Worm (Caenorhabditis elegans) whole organism, L1 larva: Measurements from ENCODE around the gene sup-36.

ENCODE experiments used
- aha-1 ChIP-seq: fragments of 150-350 bp; optimal IDR thresholded peaks from 2 replicates; lab custom pipeline; 2014; ENCODE audit warnings: missing biosample characterization, missing genetic modification characterization
- alr-1 ChIP-seq: fragments of 200-800 bp; sonication (Bioruptor generic); optimal IDR thresholded peaks from 2 replicates; lab custom pipeline; 2018; ENCODE audit warnings: borderline replicate concordance, mild to moderate bottlenecking, missing genetic modification characterization, missing compliant biosample characterization
- ama-1 ChIP-seq: fragments of 150-350 bp; optimal IDR thresholded peaks from 2 replicates; lab custom pipeline; 2014
- ceh-8 ChIP-seq: fragments of 200-800 bp; sonication (Bioruptor generic); optimal IDR thresholded peaks from 2 replicates; lab custom pipeline; 2018; ENCODE audit warnings: mild to moderate bottlenecking, missing genetic modification characterization, moderate library complexity, missing compliant biosample characterization
- ceh-82 ChIP-seq, 3 experiments: fragments of 150-350 bp in 1 of 3; sonication (generic microtip) in 2 of 3; optimal IDR thresholded peaks; 2 replicates each; lab custom pipeline; 2014 to 2017; ENCODE audit warnings: missing biosample characterization in 3 of 3, missing genetic modification characterization in 3 of 3
- dpl-1 ChIP-seq, 3 experiments: fragments of 150-350 bp in 2 of 3; sonication (generic microtip) in 1 of 3; optimal IDR thresholded peaks; 2 replicates each; lab custom pipeline; 2014 to 2017; ENCODE audit warnings: missing biosample characterization in 3 of 3, missing genetic modification characterization in 3 of 3, missing genetic modification reagents in 3 of 3
- dsc-1 ChIP-seq: sonication (generic microtip); optimal IDR thresholded peaks from 2 replicates; lab custom pipeline; 2016; ENCODE audit warnings: mild to moderate bottlenecking, missing genetic modification characterization, missing compliant biosample characterization
- egl-13 ChIP-seq: sonication (generic microtip); optimal IDR thresholded peaks from 2 replicates; lab custom pipeline; 2016; ENCODE audit warnings: missing genotype, missing genetic modification reagents, missing genetic modification characterization, missing compliant biosample characterization
- elt-2 ChIP-seq: sonication (generic microtip); optimal IDR thresholded peaks from 2 replicates; lab custom pipeline; 2016; ENCODE audit warnings: missing genetic modification characterization, mild to moderate bottlenecking, inconsistent platforms, missing compliant biosample characterization, missing genetic modification reagents
- elt-3 ChIP-seq, 6 experiments: fragments of 150-350 bp in 1 of 6; sonication (generic microtip); optimal IDR thresholded peaks; 2 replicates each; lab custom pipeline; 2017 to 2018; ENCODE audit warnings: missing biosample characterization in 6 of 6, missing genetic modification characterization in 6 of 6, inconsistent platforms in 1 of 6
- fkh-10 ChIP-seq: sonication (generic microtip); optimal IDR thresholded peaks from 2 replicates; lab custom pipeline; 2017; ENCODE audit warnings: missing biosample characterization, missing genetic modification reagents, missing genetic modification characterization
- fkh-4 ChIP-seq: sonication (generic microtip); optimal IDR thresholded peaks from 2 replicates; lab custom pipeline; 2016; ENCODE audit warnings: missing compliant biosample characterization, missing genetic modification characterization, borderline replicate concordance
- fkh-8 ChIP-seq: sonication (generic microtip); optimal IDR thresholded peaks from 2 replicates; lab custom pipeline; 2016; ENCODE audit warnings: mild to moderate bottlenecking, missing genetic modification characterization, missing compliant biosample characterization
- fos-1 ChIP-seq: fragments of 150-350 bp; optimal IDR thresholded peaks from 2 replicates; lab custom pipeline; 2014; ENCODE audit warnings: missing biosample characterization, missing genetic modification characterization
- grh-1 ChIP-seq: fragments of 200-800 bp; sonication (Bioruptor generic); IDR thresholded peaks from 2 replicates; pipeline ENCODE4 v1.3.6; 2022; ENCODE audit warnings: missing genetic modification reagents, missing genetic modification characterization, missing compliant biosample characterization
- hlh-17 ChIP-seq: fragments of 200-800 bp; sonication (Bioruptor generic); optimal IDR thresholded peaks from 2 replicates; lab custom pipeline; 2018; ENCODE audit warnings: missing genetic modification characterization, mild to moderate bottlenecking, missing compliant biosample characterization, moderate library complexity, borderline replicate concordance
- irx-1 ChIP-seq: sonication (generic microtip); optimal IDR thresholded peaks from 2 replicates; lab custom pipeline; 2016; ENCODE audit warnings: missing genetic modification characterization, missing compliant biosample characterization
- isw-1 ChIP-seq: fragments of 200-800 bp; sonication (Bioruptor generic); IDR thresholded peaks from 2 replicates; pipeline ENCODE4 v1.3.6; 2022; ENCODE audit warnings: missing genetic modification characterization, missing compliant biosample characterization
- lin-14 ChIP-seq: fragments of 200-800 bp; sonication (Bioruptor generic); optimal IDR thresholded peaks from 2 replicates; lab custom pipeline; 2018; ENCODE audit warnings: mild to moderate bottlenecking, missing genetic modification characterization, moderate library complexity, missing compliant biosample characterization
- lin-15B ChIP-seq: fragments of 150-350 bp; sonication (generic microtip); optimal IDR thresholded peaks from 3 replicates; lab custom pipeline; 2014; ENCODE audit warnings: missing biosample characterization, missing genetic modification characterization
- lin-35 ChIP-seq, 2 experiments: fragments of 150-350 bp; optimal IDR thresholded peaks; 2 replicates each; lab custom pipeline; 2014; ENCODE audit warnings: missing biosample characterization in 2 of 2, missing genetic modification characterization in 2 of 2, missing genetic modification reagents in 2 of 2
- lin-39 ChIP-seq: fragments of 150-350 bp; optimal IDR thresholded peaks from 2 replicates; lab custom pipeline; 2014; ENCODE audit warnings: missing biosample characterization, missing genetic modification reagents, missing genetic modification characterization
- lir-3 ChIP-seq: sonication (generic microtip); optimal IDR thresholded peaks from 2 replicates; lab custom pipeline; 2016; ENCODE audit warnings: mild to moderate bottlenecking, missing genetic modification characterization, moderate library complexity, missing compliant biosample characterization; ENCODE audit not compliant: poor library complexity
- lsy-2 ChIP-seq, 2 experiments: fragments of 150-350 bp; optimal IDR thresholded peaks; 2 replicates each; lab custom pipeline; 2014; ENCODE audit warnings: missing biosample characterization in 2 of 2, missing genetic modification characterization in 2 of 2
- mdl-1 ChIP-seq, 2 experiments: fragments of 150-350 bp; optimal IDR thresholded peaks; 2 replicates each; lab custom pipeline; 2014 to 2017; ENCODE audit warnings: missing biosample characterization in 2 of 2, missing genetic modification characterization in 2 of 2, inconsistent platforms in 1 of 2
- mef-2 ChIP-seq: fragments of 150-350 bp; optimal IDR thresholded peaks from 2 replicates; lab custom pipeline; 2014; ENCODE audit warnings: missing biosample characterization, missing genetic modification characterization
- mep-1 ChIP-seq: fragments of 150-350 bp; optimal IDR thresholded peaks from 2 replicates; lab custom pipeline; 2014; ENCODE audit warnings: missing biosample characterization, missing genetic modification characterization
- nhr-19 ChIP-seq: fragments of 200-800 bp; sonication (Bioruptor generic); conservative IDR thresholded peaks from 2 replicates; pipeline ENCODE4 v1.3.6; 2022; ENCODE audit warnings: missing genetic modification characterization, missing compliant biosample characterization
- nhr-20 ChIP-seq: sonication (generic microtip); optimal IDR thresholded peaks from 2 replicates; lab custom pipeline; 2016; ENCODE audit warnings: mild to moderate bottlenecking, missing genetic modification characterization, missing compliant biosample characterization
- nhr-237 ChIP-seq: fragments of 150-350 bp; optimal IDR thresholded peaks from 2 replicates; lab custom pipeline; 2014; ENCODE audit warnings: missing biosample characterization, missing genetic modification characterization
- nhr-28 ChIP-seq: fragments of 150-350 bp; optimal IDR thresholded peaks from 2 replicates; lab custom pipeline; 2014; ENCODE audit warnings: missing biosample characterization, missing genetic modification characterization
- nhr-47 ChIP-seq: sonication (generic microtip); optimal IDR thresholded peaks from 2 replicates; lab custom pipeline; 2016; ENCODE audit warnings: mild to moderate bottlenecking, missing genetic modification characterization, moderate library complexity, missing compliant biosample characterization
- nhr-71 ChIP-seq: sonication (generic microtip); optimal IDR thresholded peaks from 2 replicates; lab custom pipeline; 2016; ENCODE audit warnings: mild to moderate bottlenecking, missing genetic modification characterization, moderate library complexity, missing compliant biosample characterization
- nhr-84 ChIP-seq: sonication (generic microtip); optimal IDR thresholded peaks from 2 replicates; lab custom pipeline; 2017; ENCODE audit warnings: missing biosample characterization, missing genetic modification characterization
- nhr-85 ChIP-seq: sonication (generic microtip); peaks from one replicate; lab custom pipeline; 2016; ENCODE audit warnings: missing genetic modification characterization, inconsistent platforms, missing compliant biosample characterization
- nhr-90 ChIP-seq: sonication (generic microtip); optimal IDR thresholded peaks from 2 replicates; lab custom pipeline; 2016; ENCODE audit warnings: mild to moderate bottlenecking, missing genetic modification characterization, missing compliant biosample characterization; ENCODE audit not compliant: poor library complexity
- pag-3 ChIP-seq: sonication (generic microtip); optimal IDR thresholded peaks from 2 replicates; lab custom pipeline; 2017; ENCODE audit warnings: missing genetic modification characterization, mild to moderate bottlenecking, missing compliant biosample characterization, antibody characterized with exemption, borderline replicate concordance; ENCODE audit not compliant: insufficient read depth
- snpc-4 ChIP-seq: fragments of 150-350 bp; optimal IDR thresholded peaks from 2 replicates; lab custom pipeline; 2014; ENCODE audit warnings: missing biosample characterization, missing genetic modification characterization
- snu-23 ChIP-seq: sonication (generic microtip); optimal IDR thresholded peaks from 2 replicates; lab custom pipeline; 2016; ENCODE audit warnings: missing genetic modification characterization, missing compliant biosample characterization
- sox-4 ChIP-seq: sonication (generic microtip); optimal IDR thresholded peaks from 2 replicates; lab custom pipeline; 2016; ENCODE audit warnings: missing genetic modification characterization, missing compliant biosample characterization
- sptf-1 ChIP-seq: fragments of 150-350 bp; optimal IDR thresholded peaks from 2 replicates; lab custom pipeline; 2014; ENCODE audit warnings: missing biosample characterization, missing genetic modification characterization
- sup-37 ChIP-seq: fragments of 200-800 bp; sonication (Bioruptor generic); optimal IDR thresholded peaks from 2 replicates; lab custom pipeline; 2018; ENCODE audit warnings: mild to moderate bottlenecking, missing genetic modification characterization, missing compliant biosample characterization
- swsn-7 ChIP-seq: sonication (generic microtip); optimal IDR thresholded peaks from 2 replicates; lab custom pipeline; 2016; ENCODE audit warnings: missing genetic modification characterization, missing compliant biosample characterization
- unc-130 ChIP-seq: fragments of 150-350 bp; optimal IDR thresholded peaks from 2 replicates; lab custom pipeline; 2017; ENCODE audit warnings: missing biosample characterization, missing genetic modification characterization, inconsistent platforms
- unc-30 ChIP-seq: sonication (generic microtip); optimal IDR thresholded peaks from 2 replicates; lab custom pipeline; 2017; ENCODE audit warnings: missing biosample characterization, missing genetic modification characterization
- unc-62 ChIP-seq: fragments of 150-350 bp; optimal IDR thresholded peaks from 2 replicates; lab custom pipeline; 2014; ENCODE audit warnings: missing biosample characterization, missing genetic modification reagents, missing genetic modification characterization
- unc-98 ChIP-seq: fragments of 200-800 bp; sonication (Bioruptor generic); IDR thresholded peaks from 2 replicates; pipeline ENCODE4 v1.3.6; 2022; ENCODE audit warnings: missing genetic modification characterization, missing compliant biosample characterization
- vab-15 ChIP-seq: sonication (generic microtip); optimal IDR thresholded peaks from 2 replicates; lab custom pipeline; 2017; ENCODE audit warnings: missing genotype, mild to moderate bottlenecking, missing genetic modification characterization, missing compliant biosample characterization
- zip-4 ChIP-seq: fragments of 200-800 bp; sonication (Bioruptor generic); optimal IDR thresholded peaks from 2 replicates; lab custom pipeline; 2018; ENCODE audit warnings: mild to moderate bottlenecking, missing genetic modification characterization, moderate library complexity, missing compliant biosample characterization
- ztf-4 ChIP-seq: fragments of 150-350 bp; optimal IDR thresholded peaks from 2 replicates; lab custom pipeline; 2014; ENCODE audit warnings: missing biosample characterization, missing genetic modification characterization

sup-36 gene

DNA sequence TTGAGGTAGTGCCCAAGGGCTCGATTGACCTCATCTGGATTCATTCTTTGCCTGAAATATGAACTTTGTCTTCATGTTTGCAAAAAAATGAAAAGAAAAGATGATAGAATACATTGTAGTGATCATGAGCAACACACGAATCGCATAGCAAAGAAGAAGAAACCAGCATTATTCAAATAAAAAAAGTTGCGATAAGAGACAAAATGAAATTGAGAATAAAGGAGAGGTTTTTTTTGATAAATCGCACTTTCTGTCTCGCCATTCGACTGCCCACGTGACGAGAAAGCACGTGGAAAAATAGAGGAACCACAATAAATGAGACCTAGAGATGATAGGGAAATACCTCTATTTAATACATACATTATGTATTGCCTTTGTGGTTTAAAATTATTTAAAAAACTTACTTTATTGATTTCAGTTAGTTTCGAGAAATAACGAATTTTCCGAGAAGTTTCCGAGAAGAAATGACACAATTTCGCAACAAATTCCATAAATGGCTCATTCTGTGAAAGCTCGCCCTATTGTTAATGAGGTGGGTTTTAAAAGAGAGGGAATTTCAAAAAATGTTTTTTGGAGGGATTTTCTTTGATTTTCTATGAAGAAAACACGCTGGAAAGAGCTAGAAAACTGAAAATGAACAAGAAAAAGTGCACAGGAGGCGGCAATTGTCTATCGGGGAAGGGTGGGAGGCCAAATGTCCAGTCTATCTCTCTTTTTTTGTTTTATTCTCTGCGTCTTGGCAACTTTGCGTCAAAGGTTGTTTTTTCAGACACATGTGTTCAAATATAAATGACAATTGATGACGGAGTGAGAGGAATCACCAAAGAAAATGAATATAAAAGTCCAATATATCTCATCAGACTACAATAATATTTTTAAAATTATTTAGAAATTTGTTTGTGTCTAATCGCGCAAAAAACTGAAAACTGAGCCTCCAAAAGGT lies 45.8 kb upstream of the sup-36 start, which contains the start of gene paqr-1:
Gene paqr-1, minus strand, starts transcription at position 51 of the 943 bp plus-strand sequence.
- TF ChIP-seq ceh-8 (GFP tag; lab: Kevin White, UChicago) (no peak), ceh-82 (tag; optimal IDR thresholded peaks at IDR 0.05; lab: Kevin White, UChicago) (peak in 1 of 3 experiments; percentile 39), snu-23 (GFP tag; lab: Kevin White, UChicago) (peak; percentile 51), isw-1 (GFP tag; lab: Robert Waterston, UW) (peak; percentile 27; the same call in 1 of the 2 replicates), nhr-84 (tag; lab: Kevin White, UChicago) (no peak), lin-35 (GFP tag; optimal IDR thresholded peaks at IDR 0.05; lab: Kevin White, UChicago) (peak; percentile 66 to 81), lin-15B (tag; lab: Kevin White, UChicago) (peak; percentile 27), nhr-20 (tag; lab: Kevin White, UChicago) (peak; percentile 76), ama-1 (lab: Kevin White, UChicago) (no peak), egl-13 (tag; lab: Kevin White, UChicago) (no peak), nhr-28 (tag; lab: Kevin White, UChicago) (no peak), sptf-1 (tag; lab: Kevin White, UChicago) (no peak), unc-30 (tag; lab: Kevin White, UChicago) (no peak), snpc-4 (tag; lab: Kevin White, UChicago) (no peak), zip-4 (GFP tag; lab: Kevin White, UChicago) (peak; percentile 63), nhr-85 (tag; lab: Kevin White, UChicago) (peak; percentile 87), fkh-8 (tag; lab: Kevin White, UChicago) (peak; percentile 60), nhr-90 (tag; lab: Kevin White, UChicago) (peak; percentile 50), alr-1 (tag; lab: Kevin White, UChicago) (no peak), lin-14 (GFP tag; lab: Kevin White, UChicago) (peak; percentile 47), nhr-71 (tag; lab: Kevin White, UChicago) (peak; percentile 72), ztf-4 (tag; lab: Kevin White, UChicago) (no peak), sox-4 (no peak), mef-2 (tag; lab: Kevin White, UChicago) (no peak), dpl-1 (GFP tag; optimal IDR thresholded peaks at IDR 0.05; lab: Kevin White, UChicago) (peak; percentile 55 to 86 (median 71)), dsc-1 (tag; lab: Kevin White, UChicago) (no peak), unc-130 (tag; lab: Kevin White, UChicago) (peak; percentile 22), nhr-19 (GFP tag; lab: Robert Waterston, UW) (no peak; the same call in 1 of the 2 replicates), sup-37 (GFP tag; lab: Kevin White, UChicago) (peak; percentile 18), fkh-4 (tag; lab: Kevin White, UChicago) (no peak), pag-3 (tag; lab: Kevin White, UChicago) (no peak), fkh-10 (no peak), vab-15 (no peak), swsn-7 (peak; percentile 2), nhr-237 (no peak), aha-1 (tag; lab: Kevin White, UChicago) (no peak), unc-62 (GFP tag; lab: Kevin White, UChicago) (no peak), lin-39 (tag; lab: Kevin White, UChicago) (no peak), nhr-47 (tag; lab: Kevin White, UChicago) (peak; percentile 50), hlh-17 (no peak), mep-1 (tag; lab: Kevin White, UChicago) (peak; percentile 42), unc-98 (GFP tag; lab: Robert Waterston, UW) (no peak), elt-2 (peak; percentile 50), grh-1 (GFP tag; lab: Robert Waterston, UW) (no peak), elt-3 (tag; optimal IDR thresholded peaks at IDR 0.05; lab: Kevin White, UChicago) (peak in 1 of 6 experiments; percentile 28), lsy-2 (tag; optimal IDR thresholded peaks at IDR 0.05; lab: Kevin White, UChicago) (peak; percentile 34 to 43), irx-1 (tag; lab: Kevin White, UChicago) (peak; percentile 19), fos-1 (no peak), lir-3 (peak; percentile 42), mdl-1 (tag; optimal IDR thresholded peaks at IDR 0.05; lab: Kevin White, UChicago) (peak in 1 of 2 experiments; percentile 74)
